Fruit fly (Drosophila melanogaster) whole organism: ENCODE measurements around the gene ppk28.

Experiments used
- CG8478 ChIP-seq: fragments of >200 bp; optimal IDR thresholded peaks from 2 replicates; lab custom pipeline; 2018; ENCODE audit warnings: inconsistent platforms
- Dll ChIP-seq: fragments of >200 bp; optimal IDR thresholded peaks from 2 replicates; lab custom pipeline; 2017
- EcR ChIP-seq, 2 experiments: fragments of >200 bp; optimal IDR thresholded peaks; 2 replicates each; lab custom pipeline; 2017; ENCODE audit warnings: missing biosample characterization in 2 of 2, missing genetic modification characterization in 2 of 2, missing genetic modification reagents in 2 of 2
- pan ChIP-seq: fragments of >200 bp; optimal IDR thresholded peaks from 2 replicates; lab custom pipeline; 2017
- psq ChIP-seq: fragments of >200 bp; optimal IDR thresholded peaks from 2 replicates; lab custom pipeline; 2017
- usp ChIP-seq: fragments of >200 bp; optimal IDR thresholded peaks from 2 replicates; lab custom pipeline; 2017; ENCODE audit warnings: missing biosample characterization, missing genetic modification characterization, mixed read lengths

DNA sequence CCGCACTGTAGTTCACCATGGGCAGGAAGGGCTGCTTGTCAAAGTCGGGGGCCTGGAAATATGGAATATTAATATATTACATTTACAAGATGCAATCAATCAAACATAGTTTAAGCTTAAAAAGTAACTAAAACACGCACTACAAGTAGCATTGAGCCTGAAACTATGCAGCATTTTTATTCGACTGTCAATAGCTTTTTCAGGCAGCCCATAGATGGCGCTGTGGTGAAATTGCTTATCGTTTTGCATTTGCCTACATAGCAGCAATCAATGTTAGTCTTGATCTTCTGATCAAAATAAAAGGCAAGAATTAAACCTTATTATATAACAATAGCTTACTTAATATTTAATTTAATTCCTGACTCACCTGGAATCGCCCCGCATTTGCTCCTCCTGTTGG is 40.7 kb downstream of the ppk28 start:
- TF ChIP-seq Dll (lab: Kevin White, UChicago): no peak
- TF ChIP-seq usp: no peak
- no peak for TF ChIP-seq psq
- TF ChIP-seq CG8478: no peak
- TF ChIP-seq pan (lab: Kevin White, UChicago): no peak
- TF ChIP-seq EcR (GFP tag; optimal IDR thresholded peaks at IDR 0.05; lab: Kevin White, UChicago): no peak
